Fruit fly (Drosophila melanogaster): ENCODE results near the gene skd.

Gene skd

DNA sequence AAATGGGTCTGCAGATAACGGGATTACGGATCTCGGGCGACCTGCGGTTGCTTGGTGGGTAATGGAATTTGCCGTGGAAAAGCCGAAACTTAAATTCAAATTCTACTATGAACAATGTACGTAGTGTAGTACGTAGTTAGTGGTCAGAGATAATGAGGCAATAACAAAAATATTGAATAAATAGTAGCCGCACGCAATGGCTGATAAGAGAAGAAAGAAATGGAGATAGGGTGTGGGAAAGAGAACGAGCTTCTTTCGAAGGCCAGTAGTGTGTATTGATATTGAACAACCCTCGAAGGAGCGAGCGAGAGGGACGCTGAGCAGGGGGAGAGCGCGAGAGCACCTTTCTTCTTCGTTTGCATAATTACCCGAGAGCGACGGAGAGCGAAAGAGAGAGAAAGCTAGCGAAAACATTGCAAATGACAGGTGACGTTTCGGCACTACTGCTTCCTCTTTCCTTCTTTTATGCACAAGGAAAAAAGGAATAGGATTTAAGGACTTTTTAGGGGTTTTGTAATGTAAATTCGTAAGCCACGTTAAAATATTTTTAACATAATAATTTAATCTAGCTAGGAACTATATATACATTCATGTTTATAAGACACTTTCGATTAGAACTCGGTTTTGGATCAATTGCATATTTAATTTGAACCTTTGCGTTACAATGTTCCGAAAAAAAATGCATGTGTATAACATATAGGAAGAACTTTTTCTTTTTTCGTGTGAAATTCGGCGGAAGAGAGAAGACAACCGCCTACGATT, 16.2 kb downstream of the skd start (continued):
- TF ChIP-seq CG4617 (GFP tag; optimal IDR thresholded peaks at IDR 0.05; ENCODE audit: borderline replicate concordance) (no peak), CG11085 (GFP tag; IDR thresholded peaks at IDR 0.05) (no peak), HLH54F (GFP tag; optimal IDR thresholded peaks at IDR 0.05) (peak; percentile 7), lbe (GFP tag; optimal IDR thresholded peaks at IDR 0.05) (no peak), CG14441 (GFP tag; IDR thresholded peaks at IDR 0.05) (no peak), CG14860 (GFP tag; IDR thresholded peaks at IDR 0.05; ENCODE audit: partially characterized antibody) (no peak), CG6791 (GFP tag; IDR thresholded peaks at IDR 0.05; ENCODE audit: partially characterized antibody) (no peak), pita (GFP tag; optimal IDR thresholded peaks at IDR 0.05) (no peak), CG32767 (GFP tag; IDR thresholded peaks at IDR 0.05) (peak; percentile 54; the same call in 1 of the 2 replicates), ERR (GFP tag; optimal IDR thresholded peaks at IDR 0.05) (no peak), cato (GFP tag; optimal IDR thresholded peaks at IDR 0.05; ENCODE audit: borderline replicate concordance) (no peak), sim (GFP tag; IDR thresholded peaks at IDR 0.05) (no peak), CG6765 (GFP tag; optimal IDR thresholded peaks at IDR 0.05) (no peak), fru (optimal IDR thresholded peaks at IDR 0.05) (no peak), lab (GFP tag; optimal IDR thresholded peaks at IDR 0.05) (peak; percentile 61), CG6654 (GFP tag; optimal IDR thresholded peaks at IDR 0.05) (no peak), Hmx (GFP tag; optimal IDR thresholded peaks at IDR 0.05) (no peak), CG11695 (GFP tag; IDR thresholded peaks at IDR 0.05) (0 out of 3 replicates have a peak, but pooled peaks have one; percentile 29), gt (GFP tag; IDR thresholded peaks at IDR 0.05) (no peak), Fer2 (tag; optimal IDR thresholded peaks at IDR 0.05) (no peak), wdn (GFP tag; IDR thresholded peaks at IDR 0.05) (no peak), CG3407 (GFP tag; optimal IDR thresholded peaks at IDR 0.05) (no peak), CG32532 (GFP tag; IDR thresholded peaks at IDR 0.05) (peak; percentile 29; the same call in 1 of the 2 replicates), CG17912 (GFP tag; optimal IDR thresholded peaks at IDR 0.05) (no peak), Hmr (GFP tag; optimal IDR thresholded peaks at IDR 0.05) (no peak), CG5180 (GFP tag; optimal IDR thresholded peaks at IDR 0.05) (no peak), Stat92E (GFP tag; optimal IDR thresholded peaks at IDR 0.05) (no peak), CG3163 (GFP tag; optimal IDR thresholded peaks at IDR 0.05) (peak; percentile 59), dpn (GFP tag; optimal IDR thresholded peaks at IDR 0.05) (peak in 1 of 2 experiments; percentile 5), Ptx1 (GFP tag; IDR thresholded peaks at IDR 0.05) (0 out of 2 replicates have a peak, but pooled peaks have one; percentile 26), CG6689 (GFP tag; IDR thresholded peaks at IDR 0.05) (peak; percentile 25; the same call in 1 of the 2 replicates), Atf3 (GFP tag; optimal IDR thresholded peaks at IDR 0.05) (no peak), Doc2 (GFP tag; IDR thresholded peaks at IDR 0.05) (no peak), CG10209 (GFP tag; optimal IDR thresholded peaks at IDR 0.05) (no peak), fd96Cb (tag; optimal IDR thresholded peaks at IDR 0.05) (peak; percentile 19), Side (GFP tag; optimal IDR thresholded peaks at IDR 0.05) (no peak), Aef1 (GFP tag; IDR thresholded peaks at IDR 0.05) (no peak), twi (tag; optimal IDR thresholded peaks at IDR 0.05) (peak; percentile 11), jumu (GFP tag; optimal IDR thresholded peaks at IDR 0.05) (no peak), Meics (GFP tag; optimal IDR thresholded peaks at IDR 0.05) (peak; percentile 64), trh (GFP tag; optimal IDR thresholded peaks at IDR 0.05) (no peak), gcm2 (GFP tag; optimal IDR thresholded peaks at IDR 0.05) (no peak), CG9727 (GFP tag; optimal IDR thresholded peaks at IDR 0.05) (peak; percentile 59), bab2 (GFP tag; optimal IDR thresholded peaks at IDR 0.05) (peak; percentile 3), Bgb (GFP tag; IDR thresholded peaks at IDR 0.05; ENCODE audit: partially characterized antibody) (no peak), CG4854 (GFP tag; optimal IDR thresholded peaks at IDR 0.05) (no peak), CG12744 (GFP tag; optimal IDR thresholded peaks at IDR 0.05) (no peak), Rfx (GFP tag; IDR thresholded peaks at IDR 0.05) (0 out of 2 replicates have a peak, but pooled peaks have one; percentile 12), Tbp (GFP tag; optimal IDR thresholded peaks at IDR 0.05) (no peak)
